Fruit fly (Drosophila melanogaster): ENCODE data around the gene pps.

- TF ChIP-seq CTCF (optimal IDR thresholded peaks at IDR 0.05) (no peak), CG8478 (optimal IDR thresholded peaks at IDR 0.05) (no peak)
These were observed 34.4 kb upstream of the pps start for dm6 chr3R:12379249-12379648.

All from S2 (cell line).